Worm (Caenorhabditis elegans) whole organism, L3 larva: ENCODE measurements around the gene cyp-13A5.
A peak's percentile ranks its signal among the peaks of the same experiment; 100 is the strongest.

Experiments
- R02D3.7 ChIP-seq: fragments of 150-350 bp; optimal IDR thresholded peaks from 2 replicates; lab custom pipeline; 2014; ENCODE audit warnings: missing biosample characterization, missing genetic modification characterization
- aly-2 ChIP-seq: fragments of 150-350 bp; optimal IDR thresholded peaks from 2 replicates; lab custom pipeline; 2014; ENCODE audit warnings: missing biosample characterization, missing genetic modification characterization
- ama-1 ChIP-seq: fragments of 150-350 bp; optimal IDR thresholded peaks from 2 replicates; lab custom pipeline; 2018
- ceh-16 ChIP-seq: sonication (generic microtip); optimal IDR thresholded peaks from 2 replicates; lab custom pipeline; 2017; ENCODE audit warnings: missing biosample characterization, missing genetic modification characterization
- ceh-82 ChIP-seq: fragments of 150-350 bp; optimal IDR thresholded peaks from 2 replicates; lab custom pipeline; 2014; ENCODE audit warnings: missing biosample characterization, missing genetic modification characterization
- daf-12 ChIP-seq: fragments of 150-350 bp; optimal IDR thresholded peaks from 2 replicates; lab custom pipeline; 2014; ENCODE audit warnings: missing biosample characterization, missing genetic modification reagents, missing genetic modification characterization
- elt-2 ChIP-seq: sonication (generic microtip); optimal IDR thresholded peaks from 2 replicates; lab custom pipeline; 2016; ENCODE audit warnings: missing genetic modification reagents, mild to moderate bottlenecking, missing genetic modification characterization, missing compliant biosample characterization
- eor-1 ChIP-seq, 2 experiments: fragments of 150-350 bp; optimal IDR thresholded peaks; 2 replicates each; lab custom pipeline; 2014 to 2018; ENCODE audit warnings: missing biosample characterization in 2 of 2, missing genetic modification characterization in 2 of 2
- fkh-10 ChIP-seq: sonication (generic microtip); optimal IDR thresholded peaks from 2 replicates; lab custom pipeline; 2017; ENCODE audit warnings: missing biosample characterization, missing genetic modification reagents, missing genetic modification characterization
- fkh-2 ChIP-seq: fragments of 150-350 bp; optimal IDR thresholded peaks from 2 replicates; lab custom pipeline; 2014; ENCODE audit warnings: missing biosample characterization, missing genetic modification reagents, missing genetic modification characterization
- hmg-11 ChIP-seq: sonication (generic microtip); optimal IDR thresholded peaks from 2 replicates; lab custom pipeline; 2016; ENCODE audit warnings: missing genetic modification characterization, missing compliant biosample characterization
- jun-1 ChIP-seq: fragments of 150-350 bp; optimal IDR thresholded peaks from 2 replicates; lab custom pipeline; 2014; ENCODE audit warnings: missing biosample characterization, missing genetic modification reagents, missing genetic modification characterization
- lin-15B ChIP-seq: fragments of 150-350 bp; optimal IDR thresholded peaks from 2 replicates; lab custom pipeline; 2014; ENCODE audit warnings: missing biosample characterization, missing genetic modification characterization
- lin-39 ChIP-seq: fragments of 150-350 bp; optimal IDR thresholded peaks from 2 replicates; lab custom pipeline; 2018; ENCODE audit warnings: missing biosample characterization, missing genetic modification reagents, missing genetic modification characterization
- lsy-12 ChIP-seq: sonication (generic microtip); optimal IDR thresholded peaks from 2 replicates; lab custom pipeline; 2016; ENCODE audit warnings: mild to moderate bottlenecking, missing genetic modification characterization, missing compliant biosample characterization
- mdl-1 ChIP-seq: fragments of 150-350 bp; optimal IDR thresholded peaks from 2 replicates; lab custom pipeline; 2014; ENCODE audit warnings: missing biosample characterization, missing genetic modification characterization
- nfya-1 ChIP-seq: sonication (generic microtip); optimal IDR thresholded peaks from 2 replicates; lab custom pipeline; 2017; ENCODE audit warnings: missing genetic modification characterization, mild to moderate bottlenecking, missing compliant biosample characterization, antibody characterized with exemption, moderate library complexity; ENCODE audit not compliant: insufficient read depth
- nhr-11 ChIP-seq: fragments of 150-350 bp; optimal IDR thresholded peaks from 2 replicates; lab custom pipeline; 2014; ENCODE audit warnings: missing biosample characterization, missing genetic modification characterization
- nhr-12 ChIP-seq: fragments of 150-350 bp; optimal IDR thresholded peaks from 2 replicates; lab custom pipeline; 2014; ENCODE audit warnings: missing biosample characterization, missing genetic modification characterization
- nhr-23 ChIP-seq: fragments of 150-350 bp; optimal IDR thresholded peaks from 2 replicates; lab custom pipeline; 2014; ENCODE audit warnings: missing biosample characterization, missing genetic modification reagents, missing genetic modification characterization
- nhr-25 ChIP-seq: sonication (generic microtip); optimal IDR thresholded peaks from 2 replicates; lab custom pipeline; 2017; ENCODE audit warnings: missing biosample characterization, missing genetic modification characterization
- nhr-43 ChIP-seq: sonication (generic microtip); optimal IDR thresholded peaks from 2 replicates; lab custom pipeline; 2016; ENCODE audit warnings: mild to moderate bottlenecking, missing genetic modification characterization, missing compliant biosample characterization; ENCODE audit not compliant: poor library complexity, severe bottlenecking
- nhr-67 ChIP-seq: fragments of 150-350 bp; optimal IDR thresholded peaks from 2 replicates; lab custom pipeline; 2014; ENCODE audit warnings: missing biosample characterization, missing genetic modification characterization
- nhr-76 ChIP-seq: fragments of 150-350 bp; sonication (generic microtip); optimal IDR thresholded peaks from 5 replicates; lab custom pipeline; 2014; ENCODE audit warnings: missing biosample characterization, missing genetic modification characterization
- nhr-77 ChIP-seq: fragments of 150-350 bp; optimal IDR thresholded peaks from 2 replicates; lab custom pipeline; 2014; ENCODE audit warnings: missing biosample characterization, missing genetic modification characterization
- pha-4 ChIP-seq: fragments of 150-350 bp; optimal IDR thresholded peaks from 2 replicates; lab custom pipeline; 2014; ENCODE audit warnings: missing biosample characterization, missing genetic modification reagents, missing genetic modification characterization
- pqm-1 ChIP-seq: fragments of 150-350 bp; optimal IDR thresholded peaks from 2 replicates; lab custom pipeline; 2017; ENCODE audit warnings: missing biosample characterization, missing genetic modification characterization, inconsistent platforms
- tbx-2 ChIP-seq: sonication (generic microtip); optimal IDR thresholded peaks from 2 replicates; lab custom pipeline; 2016; ENCODE audit warnings: mild to moderate bottlenecking, missing genetic modification characterization, missing compliant biosample characterization
- unc-39 ChIP-seq: sonication (generic microtip); optimal IDR thresholded peaks from 4 replicates; lab custom pipeline; 2017; ENCODE audit warnings: missing biosample characterization, missing genetic modification characterization
- zag-1 ChIP-seq: fragments of 150-350 bp; optimal IDR thresholded peaks from 2 replicates; lab custom pipeline; 2014; ENCODE audit warnings: missing biosample characterization, missing genetic modification characterization
- ztf-11 ChIP-seq: fragments of 150-350 bp; optimal IDR thresholded peaks from 2 replicates; lab custom pipeline; 2014; ENCODE audit warnings: missing biosample characterization, missing genetic modification characterization

The cyp-13A5 gene

DNA sequence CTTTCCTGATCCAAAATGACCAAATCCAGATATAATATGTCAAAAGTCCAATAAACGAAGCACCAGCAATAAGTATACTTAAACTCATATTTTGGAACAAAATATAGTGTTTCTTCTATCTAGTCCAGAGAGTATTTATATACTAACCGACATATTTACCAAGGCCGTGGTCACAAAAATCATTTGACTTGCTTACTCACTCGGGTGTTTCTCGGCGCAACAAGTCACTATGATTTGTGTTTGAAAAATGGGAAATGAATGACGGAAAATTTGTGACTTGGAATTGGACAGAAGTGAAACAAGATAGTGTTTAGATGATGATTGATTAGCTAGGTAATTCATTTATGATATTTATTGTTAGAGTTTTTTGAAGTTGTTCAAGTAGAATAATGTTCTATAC, at the start of gene cyp-13A5:
Gene cyp-13A5, minus strand, starts transcription at position 112 of the 400 bp plus-strand sequence.
- peak; percentile 37 for TF ChIP-seq elt-2 (tag; lab: Kevin White, UChicago)
- peak; percentile 65 for TF ChIP-seq pqm-1 (tag; lab: Kevin White, UChicago)
- TF ChIP-seq ceh-16 (tag; lab: Kevin White, UChicago) = no peak
- TF ChIP-seq fkh-2 = no peak
- TF ChIP-seq nhr-23 (tag; lab: Kevin White, UChicago) = peak; percentile 47
- peak; percentile 64 for TF ChIP-seq pha-4 (tag; lab: Kevin White, UChicago)
- TF ChIP-seq nhr-25 (tag; lab: Kevin White, UChicago) = no peak
- no peak for TF ChIP-seq nhr-12 (tag; lab: Kevin White, UChicago)

DNA sequence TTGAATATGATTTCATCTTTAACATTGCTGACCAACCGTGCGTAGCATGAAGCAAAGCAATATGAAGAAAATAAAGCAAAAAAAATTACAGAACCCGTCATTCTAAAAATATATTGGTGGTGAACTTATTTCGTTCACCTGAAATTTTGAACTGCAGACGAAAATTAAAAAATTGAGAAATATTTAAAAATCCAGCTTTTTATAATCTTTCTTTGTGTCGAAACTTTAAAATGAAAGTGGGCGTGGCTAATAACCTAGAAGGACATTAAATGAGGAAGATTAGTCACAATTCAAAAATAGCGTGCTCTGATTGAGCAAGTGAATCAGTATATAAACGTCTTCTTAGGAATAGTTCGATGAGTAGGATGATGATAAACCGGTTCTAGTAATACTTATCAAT, 49.3 kb upstream of the cyp-13A5 start, which contains the start of gene old-2:
Gene old-2, minus strand, starts transcription at position 101 of the 400 bp plus-strand sequence.
- TF ChIP-seq ceh-82 (no peak), elt-2 (tag; lab: Kevin White, UChicago) (no peak), fkh-2 (no peak), eor-1 (tag; optimal IDR thresholded peaks at IDR 0.05; lab: Kevin White, UChicago) (no peak), mdl-1 (tag; lab: Kevin White, UChicago) (no peak), nhr-76 (tag; lab: Kevin White, UChicago) (no peak), ama-1 (no peak), lsy-12 (tag; lab: Kevin White, UChicago) (no peak), jun-1 (tag; lab: Kevin White, UChicago) (no peak), ceh-16 (tag; lab: Kevin White, UChicago) (no peak)
- TF ChIP-seq, all 47 proteins: peak for 0

DNA sequence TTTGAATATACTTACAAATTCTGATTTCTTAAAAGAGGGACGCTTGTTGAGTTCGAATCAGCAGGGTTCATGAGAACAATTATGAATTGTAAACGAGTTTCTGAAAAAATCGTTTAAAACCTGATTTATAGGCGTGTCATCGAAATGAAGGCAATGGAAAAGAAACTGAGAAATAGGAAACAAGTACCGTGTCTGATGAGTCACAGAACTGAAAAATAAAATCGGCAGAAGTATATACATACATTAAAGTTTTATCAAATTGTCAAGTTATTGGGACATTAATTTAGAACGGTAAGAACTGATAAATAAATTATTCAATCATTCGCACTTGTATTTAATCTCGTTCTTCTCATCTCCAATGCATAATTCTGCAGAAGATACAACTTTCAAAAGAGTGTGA, 45.1 kb upstream of the cyp-13A5 start, which contains the start of gene chil-9:
Gene chil-9, minus strand, starts transcription at position 101 of the 400 bp plus-strand sequence.
- TF ChIP-seq R02D3.7 (no peak), fkh-2 (no peak), zag-1 (no peak), aly-2 (no peak), nhr-43 (tag; lab: Kevin White, UChicago) (no peak), tbx-2 (tag; lab: Kevin White, UChicago) (no peak), daf-12 (tag; lab: Kevin White, UChicago) (no peak), ceh-16 (tag; lab: Kevin White, UChicago) (no peak), nhr-77 (tag; lab: Kevin White, UChicago) (no peak), unc-39 (tag; lab: Kevin White, UChicago) (no peak), eor-1 (tag; optimal IDR thresholded peaks at IDR 0.05; lab: Kevin White, UChicago) (no peak), jun-1 (tag; lab: Kevin White, UChicago) (no peak)

DNA sequence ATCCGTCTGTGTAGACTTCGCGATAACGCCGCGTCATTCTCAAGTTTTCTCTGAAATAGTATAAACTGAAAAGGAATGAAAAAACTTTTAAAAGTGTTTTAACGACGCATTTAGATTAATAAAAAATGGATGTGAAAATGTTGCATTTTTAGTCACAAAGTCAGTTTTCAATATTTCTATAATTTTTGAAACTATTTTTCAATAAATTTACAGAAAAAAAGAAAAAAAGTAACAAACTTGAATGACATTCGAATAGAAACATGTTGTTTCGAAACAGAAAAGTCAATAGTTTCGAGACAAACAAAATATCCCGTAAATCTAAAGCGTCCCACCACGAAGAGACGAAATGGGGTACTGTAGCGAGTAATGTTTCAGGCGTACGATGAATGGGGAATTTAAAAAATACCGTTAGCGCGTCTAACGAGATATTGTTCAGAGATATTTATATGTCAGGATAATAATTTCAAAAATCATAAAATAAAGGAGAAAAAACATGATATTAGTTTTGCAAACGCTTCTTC, 41.9 kb upstream of the cyp-13A5 start, which contains the start of gene rnh-1.2:
Gene rnh-1.2, minus strand, starts transcription at position 51 of the 521 bp plus-strand sequence.
- TF ChIP-seq nhr-11 (tag; lab: Kevin White, UChicago) (no peak), jun-1 (tag; lab: Kevin White, UChicago) (no peak), tbx-2 (tag; lab: Kevin White, UChicago) (no peak), fkh-10 (GFP tag; lab: Kevin White, UChicago) (no peak), nhr-25 (tag; lab: Kevin White, UChicago) (no peak), lin-39 (tag; lab: Kevin White, UChicago) (no peak), ztf-11 (no peak), nhr-67 (tag; lab: Kevin White, UChicago) (no peak), ceh-82 (no peak)

DNA sequence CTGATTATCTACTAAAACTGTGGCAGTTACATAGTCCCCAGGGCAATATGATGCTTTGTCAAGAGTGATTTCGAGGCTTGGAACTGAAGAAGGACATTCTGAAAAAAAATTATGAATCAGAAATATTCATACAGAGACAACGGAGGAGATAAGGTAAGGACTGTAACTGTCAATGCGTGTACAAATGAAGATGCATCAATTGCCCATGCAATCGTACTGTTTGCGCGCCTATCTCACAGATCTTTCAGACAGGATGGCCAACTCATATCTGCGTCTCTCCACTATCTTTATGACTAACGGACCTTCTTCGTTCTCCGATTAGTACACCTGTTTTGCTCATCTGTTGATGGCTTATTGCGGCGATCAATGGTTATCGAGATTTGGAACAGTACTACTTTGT, 40.2 kb upstream of the cyp-13A5 start, which contains the start of gene ZK938.11:
Gene ZK938.11, minus strand, starts transcription at position 101 of the 400 bp plus-strand sequence.
- TF ChIP-seq lin-15B (tag; lab: Kevin White, UChicago) (no peak), jun-1 (tag; lab: Kevin White, UChicago) (no peak), hmg-11 (tag; lab: Kevin White, UChicago) (no peak), nfya-1 (tag; lab: Kevin White, UChicago) (no peak)
